Worm (Caenorhabditis elegans): ENCODE results near the gene ttr-8.

The ttr-8 gene

DNA sequence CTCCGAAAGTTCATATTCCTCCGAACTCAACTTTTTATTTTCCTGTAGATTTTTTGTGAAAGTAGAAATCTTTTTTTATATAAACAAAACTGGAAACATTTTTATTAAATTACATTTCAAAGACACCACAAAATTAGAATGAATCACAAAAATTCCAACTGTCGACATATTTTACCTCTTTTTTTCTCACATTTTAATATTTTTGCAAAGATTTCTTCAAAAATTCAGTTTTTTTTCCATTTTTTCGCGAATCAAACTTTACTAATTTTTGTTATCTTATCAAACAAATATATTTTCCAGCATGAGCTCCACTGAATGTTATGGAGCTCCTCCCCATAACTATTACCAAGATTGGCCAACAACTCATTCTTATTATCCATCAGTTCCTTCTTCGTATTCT is 9.8 kb downstream of the ttr-8 start, which contains the start of gene ceh-13:
TSS of gene ceh-13 (plus strand) at position 301 of the 400 bp plus-strand sequence.
- no peak for TF ChIP-seq ztf-29 (GFP tag; IDR thresholded peaks at IDR 0.05)
- TF ChIP-seq med-1 (GFP tag; optimal IDR thresholded peaks at IDR 0.05; ENCODE audit: insufficient read depth): no peak
- TF ChIP-seq flt-1 (GFP tag; IDR thresholded peaks at IDR 0.05): no peak
- no peak for TF ChIP-seq ztf-23 (GFP tag; IDR thresholded peaks at IDR 0.05)
- no peak for TF ChIP-seq tab-1 (GFP tag; IDR thresholded peaks at IDR 0.05)
- TF ChIP-seq ref-1 (GFP tag; conservative IDR thresholded peaks at IDR 0.05): no peak
- no peak for TF ChIP-seq cog-1 (tag; optimal IDR thresholded peaks at IDR 0.05)
- TF ChIP-seq klf-2 (GFP tag; conservative IDR thresholded peaks at IDR 0.05): no peak
- no peak for TF ChIP-seq T22C8.4 (GFP tag; IDR thresholded peaks at IDR 0.05)

DNA sequence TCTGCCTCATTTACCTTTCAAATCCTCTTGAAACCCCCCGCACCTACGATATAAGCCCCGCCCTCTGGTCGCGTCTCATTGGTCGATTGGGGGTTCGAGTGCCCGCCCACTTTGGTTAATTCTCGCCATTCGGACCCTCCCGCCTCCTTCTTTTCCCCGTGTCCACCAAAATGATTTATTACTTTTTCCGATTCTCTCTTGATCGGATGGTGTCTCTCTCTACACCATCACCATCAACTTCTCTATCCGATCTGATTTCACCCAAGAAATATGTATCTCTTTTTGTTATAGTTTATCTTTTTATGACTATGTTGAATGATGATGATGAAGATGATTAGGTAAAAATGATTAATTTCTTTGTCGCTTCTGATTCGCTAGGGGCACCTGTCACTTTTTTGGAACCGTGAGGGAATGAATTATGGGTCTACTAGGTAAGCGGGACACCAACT is 10.4 kb downstream of the ttr-8 start:
- no peak for TF ChIP-seq ztf-23 (GFP tag; IDR thresholded peaks at IDR 0.05)
- no peak for TF ChIP-seq ref-1 (GFP tag; conservative IDR thresholded peaks at IDR 0.05)
- no peak for TF ChIP-seq cog-1 (tag; optimal IDR thresholded peaks at IDR 0.05)

- TF ChIP-seq med-1 (GFP tag; optimal IDR thresholded peaks at IDR 0.05; ENCODE audit: insufficient read depth) (no peak), ztf-29 (GFP tag; IDR thresholded peaks at IDR 0.05) (no peak), T22C8.4 (GFP tag; IDR thresholded peaks at IDR 0.05) (no peak), cog-1 (tag; optimal IDR thresholded peaks at IDR 0.05) (no peak), flt-1 (GFP tag; IDR thresholded peaks at IDR 0.05) (no peak), ref-1 (GFP tag; conservative IDR thresholded peaks at IDR 0.05) (no peak), klf-2 (GFP tag; conservative IDR thresholded peaks at IDR 0.05) (no peak), tab-1 (GFP tag; IDR thresholded peaks at IDR 0.05) (no peak)
Observed at ce11 chrIII:7553693-7554226, 11.4 kb downstream of the ttr-8 start.

- TF ChIP-seq med-1 (GFP tag; optimal IDR thresholded peaks at IDR 0.05; ENCODE audit: insufficient read depth) (no peak), ref-1 (GFP tag; conservative IDR thresholded peaks at IDR 0.05) (no peak), T22C8.4 (GFP tag; IDR thresholded peaks at IDR 0.05) (no peak), ztf-29 (GFP tag; IDR thresholded peaks at IDR 0.05) (no peak), klf-2 (GFP tag; conservative IDR thresholded peaks at IDR 0.05) (no peak), flt-1 (GFP tag; IDR thresholded peaks at IDR 0.05) (no peak), cog-1 (tag; optimal IDR thresholded peaks at IDR 0.05) (no peak), ztf-23 (GFP tag; IDR thresholded peaks at IDR 0.05) (no peak), tab-1 (GFP tag; IDR thresholded peaks at IDR 0.05) (no peak)
Observed at ce11 chrIII:7552859-7553258, 12.3 kb downstream of the ttr-8 start.

ce11 chrIII:7550979-7551378 is 14.2 kb downstream of the ttr-8 start:
- no peak for TF ChIP-seq ztf-29 (GFP tag; IDR thresholded peaks at IDR 0.05)
- TF ChIP-seq ref-1 (GFP tag; conservative IDR thresholded peaks at IDR 0.05): no peak
- no peak for TF ChIP-seq T22C8.4 (GFP tag; IDR thresholded peaks at IDR 0.05)
- no peak for TF ChIP-seq ztf-23 (GFP tag; IDR thresholded peaks at IDR 0.05)
- no peak for TF ChIP-seq flt-1 (GFP tag; IDR thresholded peaks at IDR 0.05)
- TF ChIP-seq med-1 (GFP tag; optimal IDR thresholded peaks at IDR 0.05; ENCODE audit: insufficient read depth): no peak
- no peak for TF ChIP-seq cog-1 (tag; optimal IDR thresholded peaks at IDR 0.05)
- TF ChIP-seq klf-2 (GFP tag; conservative IDR thresholded peaks at IDR 0.05): no peak

DNA sequence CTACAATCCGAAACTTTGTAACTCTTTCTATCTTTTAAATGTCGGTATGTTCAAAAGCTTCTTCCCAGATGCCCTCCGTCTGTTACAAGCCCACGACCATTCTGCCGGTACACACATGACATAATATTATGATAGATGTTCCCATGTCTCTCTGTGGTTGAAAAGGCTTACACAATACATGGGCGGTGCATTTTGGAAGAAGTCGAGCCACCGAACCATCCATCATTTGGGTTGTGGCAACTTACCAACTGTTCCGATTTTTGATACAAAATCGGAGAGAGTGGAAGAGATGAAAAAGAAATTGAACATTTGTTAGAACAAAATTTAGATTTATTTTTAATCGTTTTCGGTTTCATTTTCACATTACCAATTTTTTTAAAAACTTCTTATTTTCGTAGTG is 16.2 kb downstream of the ttr-8 start:
- no peak for TF ChIP-seq med-1 (GFP tag; optimal IDR thresholded peaks at IDR 0.05; ENCODE audit: insufficient read depth)
- TF ChIP-seq cog-1 (tag; optimal IDR thresholded peaks at IDR 0.05): no peak
- TF ChIP-seq tab-1 (GFP tag; IDR thresholded peaks at IDR 0.05): no peak
- TF ChIP-seq flt-1 (GFP tag; IDR thresholded peaks at IDR 0.05): no peak
- no peak for TF ChIP-seq klf-2 (GFP tag; conservative IDR thresholded peaks at IDR 0.05)
- no peak for TF ChIP-seq T22C8.4 (GFP tag; IDR thresholded peaks at IDR 0.05)
- TF ChIP-seq ztf-23 (GFP tag; IDR thresholded peaks at IDR 0.05): no peak
- TF ChIP-seq ref-1 (GFP tag; conservative IDR thresholded peaks at IDR 0.05): no peak

- TF ChIP-seq tab-1 (GFP tag; IDR thresholded peaks at IDR 0.05) (no peak), klf-2 (GFP tag; conservative IDR thresholded peaks at IDR 0.05) (no peak), med-1 (GFP tag; optimal IDR thresholded peaks at IDR 0.05; ENCODE audit: insufficient read depth) (no peak), flt-1 (GFP tag; IDR thresholded peaks at IDR 0.05) (no peak), ztf-29 (GFP tag; IDR thresholded peaks at IDR 0.05) (no peak), ztf-23 (GFP tag; IDR thresholded peaks at IDR 0.05) (no peak), ref-1 (GFP tag; conservative IDR thresholded peaks at IDR 0.05) (no peak), cog-1 (tag; optimal IDR thresholded peaks at IDR 0.05) (no peak)
Observed at ce11 chrIII:7545189-7545588, 20.0 kb downstream of the ttr-8 start.

ce11 chrIII:7544211-7544610 is 20.9 kb downstream of the ttr-8 start:
- TF ChIP-seq T22C8.4 (GFP tag; IDR thresholded peaks at IDR 0.05) (no peak), ztf-29 (GFP tag; IDR thresholded peaks at IDR 0.05) (no peak), flt-1 (GFP tag; IDR thresholded peaks at IDR 0.05) (no peak), ztf-23 (GFP tag; IDR thresholded peaks at IDR 0.05) (no peak), tab-1 (GFP tag; IDR thresholded peaks at IDR 0.05) (no peak), ref-1 (GFP tag; conservative IDR thresholded peaks at IDR 0.05) (no peak), cog-1 (tag; optimal IDR thresholded peaks at IDR 0.05) (no peak), med-1 (GFP tag; optimal IDR thresholded peaks at IDR 0.05; ENCODE audit: insufficient read depth) (no peak), klf-2 (GFP tag; conservative IDR thresholded peaks at IDR 0.05) (no peak)

DNA sequence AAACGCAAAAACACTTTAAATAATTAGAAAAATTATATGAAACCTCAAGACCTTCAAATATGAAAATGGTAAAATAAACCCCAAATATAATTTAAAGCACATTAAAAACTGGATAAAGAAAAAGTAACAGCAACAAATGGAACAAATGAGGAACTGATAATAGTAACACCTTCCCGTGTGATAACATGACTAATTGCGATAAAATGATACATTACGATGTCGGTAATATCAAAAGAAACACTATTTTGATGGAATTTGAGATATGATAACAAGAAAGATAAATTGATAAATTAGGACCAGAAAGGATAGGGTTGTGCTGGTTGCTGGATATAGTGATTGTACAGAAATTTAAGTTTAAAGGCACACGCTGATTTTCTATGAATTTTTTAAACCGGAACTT is 23.1 kb downstream of the ttr-8 start:
- TF ChIP-seq ztf-29 (GFP tag; IDR thresholded peaks at IDR 0.05): no peak
- TF ChIP-seq T22C8.4 (GFP tag; IDR thresholded peaks at IDR 0.05): no peak
- no peak for TF ChIP-seq med-1 (GFP tag; optimal IDR thresholded peaks at IDR 0.05; ENCODE audit: insufficient read depth)
- no peak for TF ChIP-seq ztf-23 (GFP tag; IDR thresholded peaks at IDR 0.05)
- TF ChIP-seq cog-1 (tag; optimal IDR thresholded peaks at IDR 0.05): no peak
- TF ChIP-seq tab-1 (GFP tag; IDR thresholded peaks at IDR 0.05): no peak
- TF ChIP-seq klf-2 (GFP tag; conservative IDR thresholded peaks at IDR 0.05): no peak
- TF ChIP-seq ref-1 (GFP tag; conservative IDR thresholded peaks at IDR 0.05): no peak
- no peak for TF ChIP-seq flt-1 (GFP tag; IDR thresholded peaks at IDR 0.05)

ce11 chrIII:7536559-7536958 is 28.6 kb downstream of the ttr-8 start, which contains the start of gene lin-39:
TSS of gene lin-39 (minus strand) at chrIII:7536632.
- no peak for TF ChIP-seq flt-1 (GFP tag; IDR thresholded peaks at IDR 0.05)
- no peak for TF ChIP-seq T22C8.4 (GFP tag; IDR thresholded peaks at IDR 0.05)
- TF ChIP-seq med-1 (GFP tag; optimal IDR thresholded peaks at IDR 0.05; ENCODE audit: insufficient read depth): no peak
- no peak for TF ChIP-seq klf-2 (GFP tag; conservative IDR thresholded peaks at IDR 0.05)
- TF ChIP-seq ztf-23 (GFP tag; IDR thresholded peaks at IDR 0.05): no peak
- no peak for TF ChIP-seq cog-1 (tag; optimal IDR thresholded peaks at IDR 0.05)
- TF ChIP-seq tab-1 (GFP tag; IDR thresholded peaks at IDR 0.05): no peak
